Worm (Caenorhabditis elegans) whole organism, L1 larva: ENCODE data around the gene T27C5.10.

Experiments
- C16A3.4 ChIP-seq: fragments of 150-350 bp; optimal IDR thresholded peaks from 2 replicates; lab custom pipeline; 2014; ENCODE audit warnings: missing biosample characterization, missing genetic modification characterization
- ceh-82 ChIP-seq, 3 experiments: fragments of 150-350 bp in 1 of 3; sonication (generic microtip) in 2 of 3; optimal IDR thresholded peaks; 2 replicates each; lab custom pipeline; 2014 to 2017; ENCODE audit warnings: missing biosample characterization in 3 of 3, missing genetic modification characterization in 3 of 3
- efl-1 ChIP-seq, 4 experiments: fragments of 150-350 bp; optimal IDR thresholded peaks in 3 of 4; peaks in 1 of 4; 1 replicate in 1 of 4; 2 replicates in 3 of 4; lab custom pipeline; 2014; ENCODE audit warnings: missing biosample characterization in 2 of 4, missing genetic modification characterization in 2 of 4, missing genetic modification reagents in 2 of 4
- egl-27 ChIP-seq, 2 experiments: fragments of 150-350 bp in 1 of 2; sonication (generic microtip); optimal IDR thresholded peaks; 3 replicates each; lab custom pipeline; 2017 to 2018; ENCODE audit warnings: missing biosample characterization in 2 of 2, missing genetic modification characterization in 2 of 2, missing genetic modification reagents in 2 of 2
- elt-3 ChIP-seq, 6 experiments: fragments of 150-350 bp in 1 of 6; sonication (generic microtip); optimal IDR thresholded peaks; 2 replicates each; lab custom pipeline; 2017 to 2018; ENCODE audit warnings: missing biosample characterization in 6 of 6, missing genetic modification characterization in 6 of 6, inconsistent platforms in 1 of 6
- fkh-10 ChIP-seq: sonication (generic microtip); optimal IDR thresholded peaks from 2 replicates; lab custom pipeline; 2017; ENCODE audit warnings: missing biosample characterization, missing genetic modification reagents, missing genetic modification characterization
- jun-1 ChIP-seq: fragments of 150-350 bp; optimal IDR thresholded peaks from 2 replicates; lab custom pipeline; 2014; ENCODE audit warnings: missing biosample characterization, missing genetic modification reagents, missing genetic modification characterization
- lir-3 ChIP-seq: sonication (generic microtip); optimal IDR thresholded peaks from 2 replicates; lab custom pipeline; 2016; ENCODE audit warnings: mild to moderate bottlenecking, missing genetic modification characterization, moderate library complexity, missing compliant biosample characterization; ENCODE audit not compliant: poor library complexity
- mep-1 ChIP-seq: fragments of 150-350 bp; optimal IDR thresholded peaks from 2 replicates; lab custom pipeline; 2014; ENCODE audit warnings: missing biosample characterization, missing genetic modification characterization

ce11 chrV:17467881-17468280 lies 37.9 kb upstream of the T27C5.10 start:
- TF ChIP-seq C16A3.4 (tag; lab: Kevin White, UChicago) (no peak), ceh-82 (tag; optimal IDR thresholded peaks at IDR 0.05; lab: Kevin White, UChicago) (no peak), mep-1 (no peak), egl-27 (tag; optimal IDR thresholded peaks at IDR 0.05; lab: Kevin White, UChicago) (no peak), efl-1 (optimal IDR thresholded peaks at IDR 0.05; lab: Kevin White, UChicago) (no peak), efl-1 (GFP tag; optimal IDR thresholded peaks at IDR 0.05 in 1 of 2; lab: Kevin White, UChicago) (peak in 1 of 2 experiments; percentile 59), fkh-10 (GFP tag; lab: Kevin White, UChicago) (no peak), lir-3 (tag; lab: Kevin White, UChicago) (no peak), jun-1 (tag; lab: Kevin White, UChicago) (no peak), elt-3 (tag; optimal IDR thresholded peaks at IDR 0.05; lab: Kevin White, UChicago) (no peak)
